Worm (Caenorhabditis elegans) whole organism, L1 larva: Measurements from ENCODE around the gene K05F1.1.

Source experiments
- C34B4.2 ChIP-seq: sonication (generic microtip); optimal IDR thresholded peaks from 2 replicates; lab custom pipeline; 2017; ENCODE audit warnings: mild to moderate bottlenecking, missing genetic modification characterization, missing compliant biosample characterization
- F16B12.6 ChIP-seq: fragments of 150-350 bp; optimal IDR thresholded peaks from 2 replicates; lab custom pipeline; 2014; ENCODE audit warnings: missing biosample characterization, missing genetic modification characterization
- Y116A8C.19 ChIP-seq: sonication (generic microtip); optimal IDR thresholded peaks from 2 replicates; lab custom pipeline; 2016; ENCODE audit warnings: missing compliant biosample characterization, missing genetic modification characterization, borderline replicate concordance
- alr-1 ChIP-seq: fragments of 200-800 bp; sonication (Bioruptor generic); optimal IDR thresholded peaks from 2 replicates; lab custom pipeline; 2018; ENCODE audit warnings: borderline replicate concordance, mild to moderate bottlenecking, missing genetic modification characterization, missing compliant biosample characterization
- blmp-1 ChIP-seq: fragments of 150-350 bp; optimal IDR thresholded peaks from 2 replicates; lab custom pipeline; 2014; ENCODE audit warnings: missing biosample characterization, missing genetic modification characterization
- ceh-63 ChIP-seq: fragments of 200-800 bp; sonication (Bioruptor generic); optimal IDR thresholded peaks from 2 replicates; lab custom pipeline; 2018; ENCODE audit warnings: mild to moderate bottlenecking, missing genetic modification characterization, missing compliant biosample characterization
- ceh-8 ChIP-seq: fragments of 200-800 bp; sonication (Bioruptor generic); optimal IDR thresholded peaks from 2 replicates; lab custom pipeline; 2018; ENCODE audit warnings: mild to moderate bottlenecking, missing genetic modification characterization, moderate library complexity, missing compliant biosample characterization
- ceh-88 ChIP-seq: fragments of 200-800 bp; sonication (Bioruptor generic); IDR thresholded peaks from 2 replicates; pipeline ENCODE4 v1.3.6; 2022; ENCODE audit warnings: missing genetic modification characterization, missing compliant biosample characterization
- ceh-90 ChIP-seq: sonication (generic microtip); optimal IDR thresholded peaks from 2 replicates; lab custom pipeline; 2016; ENCODE audit warnings: missing genetic modification characterization, missing compliant biosample characterization
- ces-1 ChIP-seq: fragments of 150-350 bp; optimal IDR thresholded peaks from 2 replicates; lab custom pipeline; 2014; ENCODE audit warnings: missing biosample characterization, missing genetic modification reagents, missing genetic modification characterization
- dsc-1 ChIP-seq: sonication (generic microtip); optimal IDR thresholded peaks from 2 replicates; lab custom pipeline; 2016; ENCODE audit warnings: mild to moderate bottlenecking, missing genetic modification characterization, missing compliant biosample characterization
- efl-3 ChIP-seq: fragments of 200-800 bp; sonication (Bioruptor generic); optimal IDR thresholded peaks from 2 replicates; lab custom pipeline; 2018; ENCODE audit warnings: mild to moderate bottlenecking, missing genetic modification characterization, missing compliant biosample characterization
- egl-13 ChIP-seq: sonication (generic microtip); optimal IDR thresholded peaks from 2 replicates; lab custom pipeline; 2016; ENCODE audit warnings: missing genotype, missing genetic modification reagents, missing genetic modification characterization, missing compliant biosample characterization
- elt-3 ChIP-seq, 6 experiments: fragments of 150-350 bp in 1 of 6; sonication (generic microtip); optimal IDR thresholded peaks; 2 replicates each; lab custom pipeline; 2017 to 2018; ENCODE audit warnings: missing biosample characterization in 6 of 6, missing genetic modification characterization in 6 of 6, inconsistent platforms in 1 of 6
- ets-5 ChIP-seq: fragments of 200-800 bp; sonication (Bioruptor generic); IDR thresholded peaks from 2 replicates; pipeline ENCODE4 v1.3.6; 2022; ENCODE audit warnings: missing genetic modification characterization, missing compliant biosample characterization
- fkh-8 ChIP-seq: sonication (generic microtip); optimal IDR thresholded peaks from 2 replicates; lab custom pipeline; 2016; ENCODE audit warnings: mild to moderate bottlenecking, missing genetic modification characterization, missing compliant biosample characterization
- hlh-4 ChIP-seq: sonication (generic microtip); optimal IDR thresholded peaks from 2 replicates; lab custom pipeline; 2016; ENCODE audit warnings: mild to moderate bottlenecking, missing genetic modification characterization, missing compliant biosample characterization
- isw-1 ChIP-seq: fragments of 200-800 bp; sonication (Bioruptor generic); IDR thresholded peaks from 2 replicates; pipeline ENCODE4 v1.3.6; 2022; ENCODE audit warnings: missing genetic modification characterization, missing compliant biosample characterization
- jun-1 ChIP-seq: fragments of 150-350 bp; optimal IDR thresholded peaks from 2 replicates; lab custom pipeline; 2014; ENCODE audit warnings: missing biosample characterization, missing genetic modification reagents, missing genetic modification characterization
- lin-14 ChIP-seq: fragments of 200-800 bp; sonication (Bioruptor generic); optimal IDR thresholded peaks from 2 replicates; lab custom pipeline; 2018; ENCODE audit warnings: mild to moderate bottlenecking, missing genetic modification characterization, moderate library complexity, missing compliant biosample characterization
- lin-15B ChIP-seq: fragments of 150-350 bp; sonication (generic microtip); optimal IDR thresholded peaks from 3 replicates; lab custom pipeline; 2014; ENCODE audit warnings: missing biosample characterization, missing genetic modification characterization
- lsy-2 ChIP-seq, 2 experiments: fragments of 150-350 bp; optimal IDR thresholded peaks; 2 replicates each; lab custom pipeline; 2014; ENCODE audit warnings: missing biosample characterization in 2 of 2, missing genetic modification characterization in 2 of 2
- mef-2 ChIP-seq: fragments of 150-350 bp; optimal IDR thresholded peaks from 2 replicates; lab custom pipeline; 2014; ENCODE audit warnings: missing biosample characterization, missing genetic modification characterization
- mep-1 ChIP-seq: fragments of 150-350 bp; optimal IDR thresholded peaks from 2 replicates; lab custom pipeline; 2014; ENCODE audit warnings: missing biosample characterization, missing genetic modification characterization
- nhr-19 ChIP-seq: fragments of 200-800 bp; sonication (Bioruptor generic); conservative IDR thresholded peaks from 2 replicates; pipeline ENCODE4 v1.3.6; 2022; ENCODE audit warnings: missing genetic modification characterization, missing compliant biosample characterization
- nhr-20 ChIP-seq: sonication (generic microtip); optimal IDR thresholded peaks from 2 replicates; lab custom pipeline; 2016; ENCODE audit warnings: mild to moderate bottlenecking, missing genetic modification characterization, missing compliant biosample characterization
- nhr-28 ChIP-seq: fragments of 150-350 bp; optimal IDR thresholded peaks from 2 replicates; lab custom pipeline; 2014; ENCODE audit warnings: missing biosample characterization, missing genetic modification characterization
- nhr-71 ChIP-seq: sonication (generic microtip); optimal IDR thresholded peaks from 2 replicates; lab custom pipeline; 2016; ENCODE audit warnings: mild to moderate bottlenecking, missing genetic modification characterization, moderate library complexity, missing compliant biosample characterization
- pag-3 ChIP-seq: sonication (generic microtip); optimal IDR thresholded peaks from 2 replicates; lab custom pipeline; 2017; ENCODE audit warnings: missing genetic modification characterization, mild to moderate bottlenecking, missing compliant biosample characterization, antibody characterized with exemption, borderline replicate concordance; ENCODE audit not compliant: insufficient read depth
- rnt-1 ChIP-seq: sonication (generic microtip); optimal IDR thresholded peaks from 2 replicates; lab custom pipeline; 2016; ENCODE audit warnings: mild to moderate bottlenecking, missing genetic modification characterization, moderate library complexity, missing compliant biosample characterization
- skn-1 ChIP-seq: fragments of 150-350 bp; optimal IDR thresholded peaks from 2 replicates; lab custom pipeline; 2014; ENCODE audit warnings: missing biosample characterization, missing genetic modification characterization
- snu-23 ChIP-seq: sonication (generic microtip); optimal IDR thresholded peaks from 2 replicates; lab custom pipeline; 2016; ENCODE audit warnings: missing genetic modification characterization, missing compliant biosample characterization
- sptf-1 ChIP-seq: fragments of 150-350 bp; optimal IDR thresholded peaks from 2 replicates; lab custom pipeline; 2014; ENCODE audit warnings: missing biosample characterization, missing genetic modification characterization
- sup-37 ChIP-seq: fragments of 200-800 bp; sonication (Bioruptor generic); optimal IDR thresholded peaks from 2 replicates; lab custom pipeline; 2018; ENCODE audit warnings: mild to moderate bottlenecking, missing genetic modification characterization, missing compliant biosample characterization
- tbx-2 ChIP-seq: sonication (generic microtip); optimal IDR thresholded peaks from 2 replicates; lab custom pipeline; 2016; ENCODE audit warnings: missing genetic modification characterization, missing compliant biosample characterization
- tlp-1 ChIP-seq: fragments of 150-350 bp; optimal IDR thresholded peaks from 2 replicates; lab custom pipeline; 2014; ENCODE audit warnings: missing biosample characterization, missing genetic modification characterization
- unc-130 ChIP-seq: fragments of 150-350 bp; optimal IDR thresholded peaks from 2 replicates; lab custom pipeline; 2017; ENCODE audit warnings: missing biosample characterization, missing genetic modification characterization, inconsistent platforms
- zip-4 ChIP-seq: fragments of 200-800 bp; sonication (Bioruptor generic); optimal IDR thresholded peaks from 2 replicates; lab custom pipeline; 2018; ENCODE audit warnings: mild to moderate bottlenecking, missing genetic modification characterization, moderate library complexity, missing compliant biosample characterization
- ztf-11 ChIP-seq, 2 experiments: sonication (generic microtip); optimal IDR thresholded peaks; 2 replicates each; lab custom pipeline; 2016 to 2017; ENCODE audit warnings: missing genetic modification characterization in 2 of 2, missing biosample characterization in 1 of 2, missing compliant biosample characterization in 1 of 2

Gene K05F1.1

DNA sequence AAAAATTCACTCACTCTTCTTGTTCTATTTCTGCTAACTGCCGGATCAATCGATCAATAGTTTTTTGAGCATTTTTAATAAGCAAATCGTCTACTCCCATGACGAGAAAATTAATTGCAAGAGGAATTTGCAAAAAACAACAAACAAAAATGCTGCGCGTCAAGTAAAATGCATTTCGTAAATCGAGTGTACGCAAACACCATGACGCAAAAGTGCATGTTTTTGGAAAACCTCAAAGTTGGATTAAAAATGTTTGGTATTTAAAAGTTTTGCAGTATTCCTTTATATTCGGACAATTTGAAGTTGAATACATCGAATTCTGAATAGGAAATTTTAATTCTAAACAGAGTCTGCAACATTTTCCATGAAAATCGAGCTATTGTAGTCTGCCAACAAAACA is 38.0 kb downstream of the K05F1.1 start, which contains the start of gene ZK1248.19 (continued):
- TF ChIP-seq lin-14 (GFP tag; lab: Kevin White, UChicago) (peak; percentile 13), F16B12.6 (tag; lab: Kevin White, UChicago) (peak; percentile 88), Y116A8C.19 (tag; lab: Kevin White, UChicago) (no peak), ceh-8 (GFP tag; lab: Kevin White, UChicago) (no peak), elt-3 (tag; optimal IDR thresholded peaks at IDR 0.05; lab: Kevin White, UChicago) (peak in 1 of 6 experiments; percentile 4), sup-37 (no peak), C34B4.2 (tag; lab: Kevin White, UChicago) (no peak), jun-1 (no peak), zip-4 (GFP tag; lab: Kevin White, UChicago) (no peak), isw-1 (GFP tag; lab: Robert Waterston, UW) (no peak), sptf-1 (no peak), ces-1 (no peak), nhr-28 (tag; lab: Kevin White, UChicago) (no peak), ets-5 (GFP tag; lab: Robert Waterston, UW) (no peak), hlh-4 (no peak), ceh-63 (GFP tag; lab: Kevin White, UChicago) (no peak), lin-15B (tag; lab: Kevin White, UChicago) (no peak), blmp-1 (no peak), nhr-19 (GFP tag; lab: Robert Waterston, UW) (no peak), ztf-11 (tag; optimal IDR thresholded peaks at IDR 0.05; lab: Kevin White, UChicago) (no peak), alr-1 (tag; lab: Kevin White, UChicago) (no peak), mef-2 (no peak), fkh-8 (tag; lab: Kevin White, UChicago) (no peak), snu-23 (GFP tag; lab: Kevin White, UChicago) (peak; percentile 53), efl-3 (GFP tag; lab: Kevin White, UChicago) (no peak), skn-1 (tag; lab: Kevin White, UChicago) (no peak), tbx-2 (no peak), dsc-1 (peak; percentile 14), tlp-1 (tag; lab: Kevin White, UChicago) (no peak), egl-13 (tag; lab: Kevin White, UChicago) (no peak)
- TF ChIP-seq, all 84 proteins: peak for 21

DNA sequence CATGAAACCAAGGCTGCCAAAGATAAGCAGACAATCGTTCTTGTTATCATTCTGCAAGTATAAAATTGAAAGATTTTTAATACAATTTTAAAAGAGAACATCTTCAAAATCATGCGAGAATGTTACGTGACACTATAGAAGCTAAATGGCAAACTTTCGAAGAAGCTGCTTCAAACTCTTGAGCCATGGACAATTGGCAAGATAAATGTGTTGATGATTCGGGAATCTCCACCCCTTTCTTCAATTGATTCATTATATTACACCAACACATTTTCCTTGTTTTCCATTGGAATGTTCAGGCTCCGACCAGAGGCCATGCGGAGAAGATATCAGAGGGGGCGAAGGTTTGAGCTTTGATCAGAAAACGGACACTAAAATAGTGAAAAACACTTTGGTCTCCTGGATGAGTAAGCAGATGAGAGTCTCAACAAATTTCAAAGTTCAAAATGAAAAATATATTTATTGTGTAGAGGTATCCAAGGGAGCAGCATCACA is 39.9 kb downstream of the K05F1.1 start, which contains the start of gene lec-5:
TSS of gene lec-5 (minus strand) at position 51 of the 495 bp plus-strand sequence.
- TF ChIP-seq nhr-20 (tag; lab: Kevin White, UChicago): peak; percentile 23
- peak; percentile 60 for TF ChIP-seq nhr-71 (tag; lab: Kevin White, UChicago)
- peak; percentile 23 for TF ChIP-seq snu-23 (GFP tag; lab: Kevin White, UChicago)
- TF ChIP-seq lin-14 (GFP tag; lab: Kevin White, UChicago): peak; percentile 72
- no peak for TF ChIP-seq efl-3 (GFP tag; lab: Kevin White, UChicago)
- no peak for TF ChIP-seq alr-1 (tag; lab: Kevin White, UChicago)
- no peak for TF ChIP-seq ets-5 (GFP tag; lab: Robert Waterston, UW)
- no peak for TF ChIP-seq ceh-90 (tag; lab: Kevin White, UChicago)
- TF ChIP-seq nhr-19 (GFP tag; lab: Robert Waterston, UW): peak; percentile 38
- no peak for TF ChIP-seq ceh-8 (GFP tag; lab: Kevin White, UChicago)
- peak in 1 of 2 experiments; percentile 47 for TF ChIP-seq lsy-2 (tag; optimal IDR thresholded peaks at IDR 0.05; lab: Kevin White, UChicago)
- peak; percentile 56 for TF ChIP-seq rnt-1 (tag; lab: Kevin White, UChicago)
- peak; percentile 79 for TF ChIP-seq pag-3
- no peak for TF ChIP-seq ceh-88 (GFP tag; lab: Robert Waterston, UW)
- peak; percentile 56 for TF ChIP-seq dsc-1
- peak; percentile 2 for TF ChIP-seq mep-1 (tag; lab: Kevin White, UChicago)
- TF ChIP-seq unc-130 (tag; lab: Kevin White, UChicago): peak; percentile 63
